Worm (Caenorhabditis elegans) whole organism, L2 larva: Measurements from ENCODE around the gene cat-1.

Experiments
- C34F6.9 ChIP-seq: fragments of 150-350 bp; optimal IDR thresholded peaks from 2 replicates; lab custom pipeline; 2014; ENCODE audit warnings: missing biosample characterization, missing genetic modification characterization
- F13H6.1 ChIP-seq: sonication (generic microtip); optimal IDR thresholded peaks from 2 replicates; lab custom pipeline; 2016; ENCODE audit warnings: missing genetic modification characterization, missing compliant biosample characterization
- ZK546.5 ChIP-seq: sonication (generic microtip); optimal IDR thresholded peaks from 2 replicates; lab custom pipeline; 2017; ENCODE audit warnings: missing biosample characterization, missing genetic modification characterization
- alr-1 ChIP-seq: fragments of 150-350 bp; optimal IDR thresholded peaks from 2 replicates; lab custom pipeline; 2014; ENCODE audit warnings: missing biosample characterization, missing genetic modification characterization
- aly-2 ChIP-seq: fragments of 150-350 bp; optimal IDR thresholded peaks from 2 replicates; lab custom pipeline; 2014; ENCODE audit warnings: missing biosample characterization, missing genetic modification characterization
- ama-1 ChIP-seq: fragments of 150-350 bp; optimal IDR thresholded peaks from 2 replicates; lab custom pipeline; 2018; ENCODE audit warnings: inconsistent platforms
- blmp-1 ChIP-seq: sonication (generic microtip); optimal IDR thresholded peaks from 2 replicates; lab custom pipeline; 2017; ENCODE audit warnings: missing genetic modification characterization, mild to moderate bottlenecking, missing compliant biosample characterization, antibody characterized with exemption, moderate library complexity; ENCODE audit not compliant: insufficient read depth
- ceh-16 ChIP-seq: fragments of 150-350 bp; optimal IDR thresholded peaks from 2 replicates; lab custom pipeline; 2014; ENCODE audit warnings: missing biosample characterization, missing genetic modification characterization
- ceh-82 ChIP-seq: fragments of 150-350 bp; optimal IDR thresholded peaks from 2 replicates; lab custom pipeline; 2014; ENCODE audit warnings: missing biosample characterization, missing genetic modification characterization
- crh-2 ChIP-seq: sonication (generic microtip); optimal IDR thresholded peaks from 2 replicates; lab custom pipeline; 2017; ENCODE audit warnings: missing biosample characterization, missing genetic modification characterization
- dmd-4 ChIP-seq: sonication (generic microtip); optimal IDR thresholded peaks from 2 replicates; lab custom pipeline; 2017; ENCODE audit warnings: missing biosample characterization, missing genetic modification characterization
- egl-27 ChIP-seq: sonication (generic microtip); optimal IDR thresholded peaks from 3 replicates; lab custom pipeline; 2017; ENCODE audit warnings: missing biosample characterization, missing genetic modification reagents, missing genetic modification characterization
- elt-1 ChIP-seq: fragments of 150-350 bp; optimal IDR thresholded peaks from 2 replicates; lab custom pipeline; 2014; ENCODE audit warnings: missing biosample characterization, missing genetic modification characterization
- elt-3 ChIP-seq: sonication (generic microtip); optimal IDR thresholded peaks from 2 replicates; lab custom pipeline; 2017; ENCODE audit warnings: missing biosample characterization, missing genetic modification characterization
- fos-1 ChIP-seq: fragments of 150-350 bp; optimal IDR thresholded peaks from 2 replicates; lab custom pipeline; 2014; ENCODE audit warnings: missing biosample characterization, missing genetic modification characterization
- gmeb-1 ChIP-seq: fragments of 150-350 bp; optimal IDR thresholded peaks from 2 replicates; lab custom pipeline; 2014; ENCODE audit warnings: missing biosample characterization, missing genetic modification characterization
- lin-13 ChIP-seq: fragments of 150-350 bp; optimal IDR thresholded peaks from 2 replicates; lab custom pipeline; 2014; ENCODE audit warnings: missing biosample characterization, missing genetic modification reagents, missing genetic modification characterization
- lin-39 ChIP-seq: fragments of 150-350 bp; optimal IDR thresholded peaks from 2 replicates; lab custom pipeline; 2014; ENCODE audit warnings: missing biosample characterization, missing genetic modification reagents, missing genetic modification characterization
- lsy-2 ChIP-seq, 2 experiments: fragments of 150-350 bp in 1 of 2; sonication (generic microtip) in 1 of 2; optimal IDR thresholded peaks; 2 replicates each; lab custom pipeline; 2014 to 2017; ENCODE audit warnings: missing biosample characterization in 2 of 2, missing genetic modification characterization in 2 of 2
- mab-5 ChIP-seq: fragments of 150-350 bp; optimal IDR thresholded peaks from 2 replicates; lab custom pipeline; 2014; ENCODE audit warnings: missing biosample characterization, missing genetic modification characterization
- mbf-1 ChIP-seq: sonication (generic microtip); optimal IDR thresholded peaks from 2 replicates; lab custom pipeline; 2017; ENCODE audit warnings: missing biosample characterization, missing genetic modification characterization
- mdl-1 ChIP-seq, 2 experiments: fragments of 150-350 bp in 1 of 2; sonication (generic microtip) in 1 of 2; optimal IDR thresholded peaks; 2 replicates each; lab custom pipeline; 2017; ENCODE audit warnings: missing biosample characterization in 2 of 2, missing genetic modification characterization in 2 of 2
- nhr-10 ChIP-seq: sonication (generic microtip); optimal IDR thresholded peaks from 2 replicates; lab custom pipeline; 2017; ENCODE audit warnings: missing biosample characterization, missing genetic modification characterization
- nhr-11 ChIP-seq: fragments of 150-350 bp; optimal IDR thresholded peaks from 2 replicates; lab custom pipeline; 2014; ENCODE audit warnings: missing biosample characterization, missing genetic modification characterization
- nhr-12 ChIP-seq: fragments of 150-350 bp; optimal IDR thresholded peaks from 2 replicates; lab custom pipeline; 2014; ENCODE audit warnings: missing biosample characterization, missing genetic modification characterization
- nhr-129 ChIP-seq: fragments of 150-350 bp; optimal IDR thresholded peaks from 2 replicates; lab custom pipeline; 2014; ENCODE audit warnings: missing biosample characterization, missing genetic modification characterization
- nhr-237 ChIP-seq: fragments of 150-350 bp; optimal IDR thresholded peaks from 2 replicates; lab custom pipeline; 2014; ENCODE audit warnings: missing biosample characterization, missing genetic modification characterization
- nhr-25 ChIP-seq: fragments of 150-350 bp; sonication (generic microtip); optimal IDR thresholded peaks from 3 replicates; lab custom pipeline; 2014; ENCODE audit warnings: missing biosample characterization, missing genetic modification characterization
- nhr-6 ChIP-seq: fragments of 150-350 bp; optimal IDR thresholded peaks from 2 replicates; lab custom pipeline; 2014; ENCODE audit warnings: missing biosample characterization, missing genetic modification characterization
- peb-1 ChIP-seq: fragments of 150-350 bp; optimal IDR thresholded peaks from 2 replicates; lab custom pipeline; 2014; ENCODE audit warnings: missing biosample characterization, missing genetic modification characterization
- sem-4 ChIP-seq: fragments of 150-350 bp; optimal IDR thresholded peaks from 2 replicates; lab custom pipeline; 2014; ENCODE audit warnings: missing biosample characterization, missing genetic modification reagents, missing genetic modification characterization
- skn-1 ChIP-seq: sonication (generic microtip); optimal IDR thresholded peaks from 2 replicates; lab custom pipeline; 2017; ENCODE audit warnings: missing biosample characterization, missing genetic modification characterization
- sma-3 ChIP-seq: sonication (generic microtip); optimal IDR thresholded peaks from 2 replicates; lab custom pipeline; 2016; ENCODE audit warnings: missing genetic modification reagents, missing genetic modification characterization, missing compliant biosample characterization
- snpc-4 ChIP-seq: fragments of 150-350 bp; optimal IDR thresholded peaks from 2 replicates; lab custom pipeline; 2014; ENCODE audit warnings: missing biosample characterization, missing genetic modification characterization
- unc-39 ChIP-seq: fragments of 150-350 bp; optimal IDR thresholded peaks from 2 replicates; lab custom pipeline; 2014; ENCODE audit warnings: missing biosample characterization, missing genetic modification characterization
- unc-55 ChIP-seq: fragments of 150-350 bp; sonication (generic microtip); optimal IDR thresholded peaks from 3 replicates; lab custom pipeline; 2014; ENCODE audit warnings: missing biosample characterization, missing genetic modification reagents, missing genetic modification characterization
- unc-62 ChIP-seq: fragments of 150-350 bp; optimal IDR thresholded peaks from 2 replicates; lab custom pipeline; 2014; ENCODE audit warnings: missing biosample characterization, missing genetic modification reagents, missing genetic modification characterization
- zag-1 ChIP-seq: fragments of 150-350 bp; optimal IDR thresholded peaks from 2 replicates; lab custom pipeline; 2014; ENCODE audit warnings: missing biosample characterization, missing genetic modification characterization
- ztf-1 ChIP-seq: fragments of 200-800 bp; sonication (Bioruptor generic); conservative IDR thresholded peaks from 2 replicates; pipeline ENCODE4 v1.3.6; 2022; ENCODE audit warnings: missing genetic modification characterization, missing compliant biosample characterization
- ztf-11 ChIP-seq: sonication (generic microtip); optimal IDR thresholded peaks from 2 replicates; lab custom pipeline; 2017; ENCODE audit warnings: missing biosample characterization, missing genetic modification characterization
- ztf-4 ChIP-seq: fragments of 150-350 bp; optimal IDR thresholded peaks from 2 replicates; lab custom pipeline; 2014; ENCODE audit warnings: missing biosample characterization, missing genetic modification characterization

Gene cat-1

DNA sequence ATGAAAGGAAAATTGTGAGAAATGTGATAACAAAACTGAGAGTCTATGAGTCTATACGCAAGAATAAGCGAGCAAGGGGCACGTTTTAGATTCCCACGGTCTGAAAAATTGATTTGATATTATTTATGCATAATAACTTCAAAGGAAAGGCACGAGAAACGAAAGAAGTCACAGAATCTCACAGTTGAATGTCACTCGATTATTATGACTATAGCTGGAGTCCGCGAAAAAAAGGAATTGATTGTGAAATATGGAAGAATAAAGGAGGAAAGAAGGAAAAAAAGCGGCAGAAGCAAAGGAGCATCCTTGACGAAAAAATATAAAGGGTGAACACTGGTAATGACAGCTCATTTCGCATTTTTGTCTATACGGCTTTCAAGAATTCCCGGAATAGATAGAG, at the start of gene cat-1:
Gene cat-1, minus strand, starts transcription at position 101 of the 400 bp plus-strand sequence.
- no peak for TF ChIP-seq ceh-16 (tag; lab: Kevin White, UChicago)
- no peak for TF ChIP-seq elt-1
- TF ChIP-seq mbf-1 (tag; lab: Kevin White, UChicago): no peak

DNA sequence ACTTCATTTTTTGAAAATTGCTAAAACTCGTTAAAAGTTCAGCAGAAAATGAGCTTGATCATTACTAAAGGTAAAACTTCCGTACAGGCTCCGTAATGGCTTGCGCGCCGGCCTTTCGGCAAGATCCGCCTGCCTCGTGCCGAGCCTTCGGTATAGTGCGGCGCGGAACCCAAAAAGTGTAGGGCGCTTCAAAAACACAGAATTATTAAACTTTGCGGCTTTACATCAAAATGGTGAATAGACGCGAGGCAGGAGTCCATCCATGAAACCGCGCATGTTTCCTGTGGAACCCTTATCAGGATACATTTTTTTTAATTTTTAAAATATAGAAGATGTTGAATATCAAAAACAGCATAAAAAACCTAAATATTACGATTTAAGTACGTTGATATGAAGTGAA, 42.6 kb upstream of the cat-1 start:
- no peak for TF ChIP-seq unc-39 (tag; lab: Kevin White, UChicago)
- TF ChIP-seq snpc-4 (tag; lab: Kevin White, UChicago): peak; percentile 38
- TF ChIP-seq, all 48 proteins: peak for 1

DNA sequence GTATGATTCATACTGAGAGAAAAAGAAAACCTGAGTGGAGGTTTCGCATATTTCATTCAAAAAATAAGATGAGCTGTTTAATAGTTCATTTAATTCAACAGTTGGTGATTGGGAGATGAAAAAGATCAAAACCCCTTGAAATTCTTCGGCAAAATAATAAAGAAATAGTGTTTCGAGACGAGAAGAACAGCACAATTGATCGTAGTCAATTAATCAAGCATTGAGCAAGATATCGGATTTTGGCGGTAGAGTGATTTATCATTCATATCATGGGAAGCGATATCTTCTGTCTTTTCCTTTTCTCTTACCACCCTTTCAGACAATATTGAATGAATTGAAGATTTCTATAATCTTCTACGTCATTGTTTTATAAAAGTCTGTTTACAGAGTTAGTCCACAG, 36.1 kb upstream of the cat-1 start:
- TF ChIP-seq blmp-1 (tag; lab: Kevin White, UChicago) (no peak), mab-5 (tag; lab: Kevin White, UChicago) (peak; percentile 4)

DNA sequence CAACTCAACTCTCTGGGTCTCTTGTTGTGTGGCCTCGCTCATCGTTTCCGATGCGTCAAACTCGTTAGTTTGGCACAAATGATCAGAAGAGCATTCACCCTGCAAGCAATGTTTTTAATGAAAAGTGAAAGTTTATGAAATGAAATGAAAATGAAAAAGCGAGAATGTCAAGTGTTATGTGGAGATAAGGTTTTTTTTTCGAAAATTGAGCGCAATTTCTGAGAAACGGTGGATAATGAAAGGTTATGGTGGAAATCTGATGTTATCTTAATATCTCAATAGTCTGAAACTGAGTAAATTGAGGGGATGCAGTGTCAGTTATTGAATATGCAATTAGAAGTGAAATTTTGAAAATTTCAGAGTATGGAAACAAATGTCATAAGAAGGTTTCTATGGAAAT, 32.7 kb upstream of the cat-1 start, which contains the start of gene gnrr-4:
Gene gnrr-4, minus strand, starts transcription at position 101 of the 400 bp plus-strand sequence.
- TF ChIP-seq crh-2 (tag; lab: Kevin White, UChicago): no peak
- TF ChIP-seq nhr-6 (tag; lab: Kevin White, UChicago): no peak
- no peak for TF ChIP-seq ztf-1 (GFP tag; lab: Robert Waterston, UW)
- no peak for TF ChIP-seq nhr-10
- no peak for TF ChIP-seq nhr-12 (tag; lab: Kevin White, UChicago)
- TF ChIP-seq ztf-4 (tag; lab: Kevin White, UChicago): no peak
- TF ChIP-seq ztf-11 (tag; lab: Kevin White, UChicago): no peak
- no peak for TF ChIP-seq C34F6.9 (tag; lab: Kevin White, UChicago)
- TF ChIP-seq gmeb-1 (tag; lab: Kevin White, UChicago): no peak
- no peak for TF ChIP-seq nhr-129
- no peak for TF ChIP-seq ceh-82
- TF ChIP-seq sma-3 (GFP tag; lab: Kevin White, UChicago): no peak
- TF ChIP-seq ceh-16 (tag; lab: Kevin White, UChicago): no peak
- TF ChIP-seq sem-4: no peak
- TF ChIP-seq unc-62 (GFP tag; lab: Kevin White, UChicago): no peak
- no peak for TF ChIP-seq skn-1 (tag; lab: Kevin White, UChicago)
- TF ChIP-seq snpc-4 (tag; lab: Kevin White, UChicago): no peak
- no peak for TF ChIP-seq lin-13

DNA sequence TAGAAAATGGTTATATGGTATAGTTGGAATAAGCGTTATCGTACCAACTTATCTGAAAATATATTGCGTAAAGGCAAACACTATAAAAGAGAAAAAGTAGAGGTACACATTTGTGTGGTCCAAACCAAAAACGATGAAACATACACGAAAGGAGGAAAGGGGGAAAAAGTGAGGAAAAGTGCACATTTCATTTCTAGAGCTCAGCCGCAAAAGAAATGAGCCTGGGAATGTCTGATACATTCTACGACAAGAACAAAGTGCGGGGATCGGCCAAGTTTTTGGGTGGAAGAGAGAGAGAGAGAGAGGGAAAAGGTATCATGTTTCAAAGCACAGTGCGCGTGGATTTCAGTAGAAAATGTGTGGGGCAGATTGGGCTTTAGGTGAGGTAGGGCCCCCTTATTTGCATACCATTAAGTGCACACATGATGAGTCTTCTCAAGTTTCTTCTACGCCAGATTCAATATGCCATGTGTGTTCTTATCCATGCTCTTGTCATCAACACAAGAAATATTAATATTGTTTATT, 23.3 kb upstream of the cat-1 start, which contains the start of gene rgs-6:
Gene rgs-6, minus strand, starts transcription at position 51 of the 525 bp plus-strand sequence.
- no peak for TF ChIP-seq mdl-1 (tag; optimal IDR thresholded peaks at IDR 0.05; lab: Kevin White, UChicago)
- TF ChIP-seq elt-1: no peak
- TF ChIP-seq nhr-25: no peak
- no peak for TF ChIP-seq alr-1 (tag; lab: Kevin White, UChicago)
- no peak for TF ChIP-seq lin-39 (tag; lab: Kevin White, UChicago)
- no peak for TF ChIP-seq F13H6.1 (tag; lab: Kevin White, UChicago)
- no peak for TF ChIP-seq egl-27 (tag; lab: Kevin White, UChicago)
- TF ChIP-seq nhr-10: no peak

DNA sequence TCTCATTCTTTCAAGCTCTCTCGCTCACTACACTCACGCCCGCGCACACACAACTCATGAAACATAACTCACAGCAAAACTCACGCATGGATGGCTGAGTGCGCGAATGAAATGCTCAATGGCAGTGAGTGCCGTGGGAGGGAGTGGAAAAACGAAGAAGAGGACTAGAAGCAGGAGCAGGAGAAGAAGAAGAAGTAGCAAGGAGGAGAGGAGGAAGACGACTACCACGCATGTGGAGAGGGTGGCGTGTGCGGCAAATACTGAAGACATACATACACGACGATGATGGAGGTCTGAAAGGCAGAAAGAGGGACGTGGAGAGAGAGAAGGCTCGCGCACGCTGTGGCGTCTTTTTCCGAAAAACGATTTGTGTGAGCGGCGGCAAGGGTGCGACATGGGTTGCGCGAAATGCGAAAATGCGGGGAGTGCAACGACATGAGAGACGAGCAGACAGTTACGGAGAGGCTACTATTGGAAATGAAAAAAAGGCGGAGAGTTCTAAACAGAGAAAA, 18.5 kb upstream of the cat-1 start:
- peak; percentile 20 for TF ChIP-seq fos-1 (tag; lab: Kevin White, UChicago)
- no peak for TF ChIP-seq elt-3 (tag; lab: Kevin White, UChicago)
- TF ChIP-seq nhr-10: no peak
- no peak for TF ChIP-seq gmeb-1 (tag; lab: Kevin White, UChicago)
- TF ChIP-seq lin-13: peak; percentile 25
- peak; percentile 41 for TF ChIP-seq egl-27 (tag; lab: Kevin White, UChicago)
- peak; percentile 24 for TF ChIP-seq ceh-82
- peak; percentile 22 to 66 for TF ChIP-seq lsy-2 (tag; optimal IDR thresholded peaks at IDR 0.05; lab: Kevin White, UChicago)
- TF ChIP-seq unc-39 (tag; lab: Kevin White, UChicago): peak; percentile 87
- peak; percentile 24 for TF ChIP-seq nhr-6 (tag; lab: Kevin White, UChicago)
- no peak for TF ChIP-seq ama-1
- peak; percentile 96 for TF ChIP-seq unc-55 (GFP tag; lab: Kevin White, UChicago)
- TF ChIP-seq skn-1 (tag; lab: Kevin White, UChicago): no peak
- TF ChIP-seq peb-1 (tag; lab: Kevin White, UChicago): no peak
- no peak for TF ChIP-seq ZK546.5 (tag; lab: Kevin White, UChicago)
- peak; percentile 74 for TF ChIP-seq zag-1 (tag; lab: Kevin White, UChicago)
- no peak for TF ChIP-seq dmd-4 (tag; lab: Kevin White, UChicago)
- TF ChIP-seq ztf-1 (GFP tag; lab: Robert Waterston, UW): no peak
- peak; percentile 63 for TF ChIP-seq mab-5 (tag; lab: Kevin White, UChicago)
- TF ChIP-seq sma-3 (GFP tag; lab: Kevin White, UChicago): no peak
- TF ChIP-seq aly-2 (tag; lab: Kevin White, UChicago): no peak
- no peak for TF ChIP-seq nhr-12 (tag; lab: Kevin White, UChicago)
- peak; percentile 85 for TF ChIP-seq nhr-129
- TF ChIP-seq F13H6.1 (tag; lab: Kevin White, UChicago): peak; percentile 87
- TF ChIP-seq nhr-237: no peak
- TF ChIP-seq blmp-1 (tag; lab: Kevin White, UChicago): no peak
- no peak for TF ChIP-seq snpc-4 (tag; lab: Kevin White, UChicago)
- TF ChIP-seq lin-39 (tag; lab: Kevin White, UChicago): no peak
- TF ChIP-seq nhr-11: no peak
